Worm (Caenorhabditis elegans) whole organism, L4/young adult: ENCODE measurements around the gene clec-228.

Experiments used
- W03F9.2 ChIP-seq: fragments of 150-350 bp; optimal IDR thresholded peaks from 2 replicates; lab custom pipeline; 2014; ENCODE audit warnings: missing biosample characterization, missing genetic modification characterization
- dao-5 ChIP-seq: sonication (generic microtip); optimal IDR thresholded peaks from 2 replicates; lab custom pipeline; 2016; ENCODE audit warnings: missing genotype, missing genetic modification characterization, moderate library complexity, missing compliant biosample characterization
- him-1 ChIP-seq: sonication (generic microtip); optimal IDR thresholded peaks from 2 replicates; lab custom pipeline; 2016; ENCODE audit warnings: missing genotype, missing genetic modification reagents, missing genetic modification characterization, missing compliant biosample characterization

ce11 chrV:15383739-15384138 is 44.5 kb upstream of the clec-228 start, which contains the start of gene str-88:
- TF ChIP-seq him-1 (no peak), dao-5 (tag; lab: Kevin White, UChicago) (no peak), W03F9.2 (tag; lab: Kevin White, UChicago) (no peak)
